Worm (Caenorhabditis elegans) whole organism, L2 larva: ENCODE data around the gene T08D10.3.
A peak's percentile ranks its signal among the peaks of the same experiment; 100 is the strongest.

Source experiments
- C34F6.9 ChIP-seq: fragments of 150-350 bp; optimal IDR thresholded peaks from 2 replicates; lab custom pipeline; 2014; ENCODE audit warnings: missing biosample characterization, missing genetic modification characterization
- F13H6.1 ChIP-seq: sonication (generic microtip); optimal IDR thresholded peaks from 2 replicates; lab custom pipeline; 2016; ENCODE audit warnings: missing genetic modification characterization, missing compliant biosample characterization
- ZK546.5 ChIP-seq: sonication (generic microtip); optimal IDR thresholded peaks from 2 replicates; lab custom pipeline; 2017; ENCODE audit warnings: missing biosample characterization, missing genetic modification characterization
- alr-1 ChIP-seq: fragments of 150-350 bp; optimal IDR thresholded peaks from 2 replicates; lab custom pipeline; 2014; ENCODE audit warnings: missing biosample characterization, missing genetic modification characterization
- aly-2 ChIP-seq: fragments of 150-350 bp; optimal IDR thresholded peaks from 2 replicates; lab custom pipeline; 2014; ENCODE audit warnings: missing biosample characterization, missing genetic modification characterization
- ama-1 ChIP-seq: fragments of 150-350 bp; optimal IDR thresholded peaks from 2 replicates; lab custom pipeline; 2018; ENCODE audit warnings: inconsistent platforms
- blmp-1 ChIP-seq: sonication (generic microtip); optimal IDR thresholded peaks from 2 replicates; lab custom pipeline; 2017; ENCODE audit warnings: missing genetic modification characterization, mild to moderate bottlenecking, missing compliant biosample characterization, antibody characterized with exemption, moderate library complexity; ENCODE audit not compliant: insufficient read depth
- ceh-16 ChIP-seq: fragments of 150-350 bp; optimal IDR thresholded peaks from 2 replicates; lab custom pipeline; 2014; ENCODE audit warnings: missing biosample characterization, missing genetic modification characterization
- ceh-82 ChIP-seq: fragments of 150-350 bp; optimal IDR thresholded peaks from 2 replicates; lab custom pipeline; 2014; ENCODE audit warnings: missing biosample characterization, missing genetic modification characterization
- dmd-4 ChIP-seq: sonication (generic microtip); optimal IDR thresholded peaks from 2 replicates; lab custom pipeline; 2017; ENCODE audit warnings: missing biosample characterization, missing genetic modification characterization
- egl-27 ChIP-seq: sonication (generic microtip); optimal IDR thresholded peaks from 3 replicates; lab custom pipeline; 2017; ENCODE audit warnings: missing biosample characterization, missing genetic modification reagents, missing genetic modification characterization
- elt-1 ChIP-seq: fragments of 150-350 bp; optimal IDR thresholded peaks from 2 replicates; lab custom pipeline; 2014; ENCODE audit warnings: missing biosample characterization, missing genetic modification characterization
- elt-3 ChIP-seq: sonication (generic microtip); optimal IDR thresholded peaks from 2 replicates; lab custom pipeline; 2017; ENCODE audit warnings: missing biosample characterization, missing genetic modification characterization
- fos-1 ChIP-seq: fragments of 150-350 bp; optimal IDR thresholded peaks from 2 replicates; lab custom pipeline; 2014; ENCODE audit warnings: missing biosample characterization, missing genetic modification characterization
- lin-13 ChIP-seq: fragments of 150-350 bp; optimal IDR thresholded peaks from 2 replicates; lab custom pipeline; 2014; ENCODE audit warnings: missing biosample characterization, missing genetic modification reagents, missing genetic modification characterization
- lsy-2 ChIP-seq, 2 experiments: fragments of 150-350 bp in 1 of 2; sonication (generic microtip) in 1 of 2; optimal IDR thresholded peaks; 2 replicates each; lab custom pipeline; 2014 to 2017; ENCODE audit warnings: missing biosample characterization in 2 of 2, missing genetic modification characterization in 2 of 2
- mab-5 ChIP-seq: fragments of 150-350 bp; optimal IDR thresholded peaks from 2 replicates; lab custom pipeline; 2014; ENCODE audit warnings: missing biosample characterization, missing genetic modification characterization
- mdl-1 ChIP-seq, 2 experiments: fragments of 150-350 bp in 1 of 2; sonication (generic microtip) in 1 of 2; optimal IDR thresholded peaks; 2 replicates each; lab custom pipeline; 2017; ENCODE audit warnings: missing biosample characterization in 2 of 2, missing genetic modification characterization in 2 of 2
- nhr-12 ChIP-seq: fragments of 150-350 bp; optimal IDR thresholded peaks from 2 replicates; lab custom pipeline; 2014; ENCODE audit warnings: missing biosample characterization, missing genetic modification characterization
- nhr-6 ChIP-seq: fragments of 150-350 bp; optimal IDR thresholded peaks from 2 replicates; lab custom pipeline; 2014; ENCODE audit warnings: missing biosample characterization, missing genetic modification characterization
- nhr-77 ChIP-seq: fragments of 150-350 bp; optimal IDR thresholded peaks from 2 replicates; lab custom pipeline; 2014; ENCODE audit warnings: missing biosample characterization, missing genetic modification characterization
- sem-4 ChIP-seq: fragments of 150-350 bp; optimal IDR thresholded peaks from 2 replicates; lab custom pipeline; 2014; ENCODE audit warnings: missing biosample characterization, missing genetic modification reagents, missing genetic modification characterization
- skn-1 ChIP-seq: sonication (generic microtip); optimal IDR thresholded peaks from 2 replicates; lab custom pipeline; 2017; ENCODE audit warnings: missing biosample characterization, missing genetic modification characterization
- sma-3 ChIP-seq: sonication (generic microtip); optimal IDR thresholded peaks from 2 replicates; lab custom pipeline; 2016; ENCODE audit warnings: missing genetic modification reagents, missing genetic modification characterization, missing compliant biosample characterization
- sma-9 ChIP-seq, 2 experiments: fragments of 150-350 bp in 1 of 2; sonication (generic microtip) in 1 of 2; optimal IDR thresholded peaks; 2 replicates each; lab custom pipeline; 2014 to 2016; ENCODE audit warnings: missing genetic modification characterization in 2 of 2, mild to moderate bottlenecking in 1 of 2, missing biosample characterization in 1 of 2, missing compliant biosample characterization in 1 of 2, missing genetic modification reagents in 1 of 2, moderate library complexity in 1 of 2
- unc-39 ChIP-seq: fragments of 150-350 bp; optimal IDR thresholded peaks from 2 replicates; lab custom pipeline; 2014; ENCODE audit warnings: missing biosample characterization, missing genetic modification characterization
- unc-55 ChIP-seq: fragments of 150-350 bp; sonication (generic microtip); optimal IDR thresholded peaks from 3 replicates; lab custom pipeline; 2014; ENCODE audit warnings: missing biosample characterization, missing genetic modification reagents, missing genetic modification characterization
- unc-62 ChIP-seq: fragments of 150-350 bp; optimal IDR thresholded peaks from 2 replicates; lab custom pipeline; 2014; ENCODE audit warnings: missing biosample characterization, missing genetic modification reagents, missing genetic modification characterization
- ztf-11 ChIP-seq: sonication (generic microtip); optimal IDR thresholded peaks from 2 replicates; lab custom pipeline; 2017; ENCODE audit warnings: missing biosample characterization, missing genetic modification characterization

Gene T08D10.3

ce11 chrX:11946788-11947463, 8.3 kb upstream of the T08D10.3 start, which contains the start of gene nfya-1 (continued):
- TF ChIP-seq C34F6.9 (tag; lab: Kevin White, UChicago) (peak; percentile 64), aly-2 (tag; lab: Kevin White, UChicago) (no peak), unc-55 (GFP tag; lab: Kevin White, UChicago) (peak; percentile 74), ceh-16 (peak; percentile 62), egl-27 (peak; percentile 7), nhr-6 (tag; lab: Kevin White, UChicago) (peak; percentile 12), mab-5 (tag; lab: Kevin White, UChicago) (no peak), ama-1 (lab: Kevin White, UChicago) (no peak), ztf-11 (tag; lab: Kevin White, UChicago) (no peak)

DNA sequence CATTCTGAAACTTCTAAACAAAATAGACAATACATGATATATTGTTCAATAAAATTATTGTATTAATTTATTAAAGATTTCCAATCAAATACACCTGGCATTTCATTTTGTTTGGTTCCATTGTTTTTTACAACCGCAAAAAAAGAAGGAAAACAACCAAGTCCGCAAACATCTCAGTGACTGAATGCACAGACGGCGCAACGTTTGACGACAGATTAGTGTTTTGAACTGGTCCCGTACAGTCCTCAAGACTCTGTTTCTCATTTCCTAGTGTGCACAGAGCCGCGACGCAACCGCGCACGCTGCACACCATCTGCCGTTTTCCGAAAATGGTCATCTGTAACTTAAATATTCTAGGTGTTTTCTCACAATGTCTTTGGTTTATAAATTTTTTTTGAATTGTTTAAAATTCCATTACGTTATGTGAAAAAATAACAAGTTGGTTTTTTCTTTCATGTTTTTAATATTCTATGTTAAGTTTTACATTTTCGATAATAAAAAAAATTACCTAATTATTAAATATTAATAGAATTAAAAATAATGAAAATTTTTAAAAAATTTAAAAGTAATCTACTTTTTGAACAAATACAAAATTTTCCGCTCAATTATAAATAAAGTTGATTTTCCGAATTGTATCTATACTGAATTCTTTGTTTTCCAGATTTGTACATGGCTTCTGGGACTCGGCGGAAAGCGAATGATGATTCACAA, 6.9 kb upstream of the T08D10.3 start, which contains the start of gene lsd-1:
TSS of gene lsd-1 (plus strand) at position 661 of the 711 bp plus-strand sequence.
- TF ChIP-seq sma-9 (GFP tag; optimal IDR thresholded peaks at IDR 0.05; lab: Kevin White, UChicago) (peak; percentile 47), sma-9 (tag; optimal IDR thresholded peaks at IDR 0.05; lab: Kevin White, UChicago) (no peak), sem-4 (tag; lab: Kevin White, UChicago) (peak; percentile 22), dmd-4 (tag; lab: Kevin White, UChicago) (no peak), lin-13 (GFP tag; lab: Kevin White, UChicago) (peak; percentile 2), sma-3 (GFP tag; lab: Kevin White, UChicago) (peak; percentile 4), nhr-12 (tag; lab: Kevin White, UChicago) (no peak), F13H6.1 (tag; lab: Kevin White, UChicago) (peak; percentile 37), ztf-11 (tag; lab: Kevin White, UChicago) (no peak), C34F6.9 (tag; lab: Kevin White, UChicago) (peak; percentile 31)

DNA sequence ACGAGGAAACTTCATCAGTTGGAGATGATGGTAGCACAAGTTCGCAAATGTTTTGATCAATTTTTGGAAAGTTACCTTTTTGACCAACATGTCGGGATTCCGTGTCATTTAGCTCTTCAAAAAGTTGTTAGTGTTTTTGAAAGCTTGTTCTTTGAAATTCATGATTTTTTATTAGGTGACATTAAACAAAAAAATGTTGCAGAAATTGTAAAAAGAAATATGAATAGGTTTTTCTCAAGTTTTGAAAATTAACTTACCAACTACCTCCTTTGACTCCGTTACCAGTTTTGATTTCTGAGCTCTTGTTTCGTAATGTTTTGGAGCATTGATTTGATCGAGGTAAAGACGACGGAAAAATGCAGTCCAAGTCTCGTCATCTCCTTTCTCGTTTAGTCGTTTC, 3.1 kb upstream of the T08D10.3 start:
- TF ChIP-seq ztf-11 (tag; lab: Kevin White, UChicago): no peak
- no peak for TF ChIP-seq sem-4 (tag; lab: Kevin White, UChicago)
- TF ChIP-seq lin-13 (GFP tag; lab: Kevin White, UChicago): no peak
- TF ChIP-seq nhr-6 (tag; lab: Kevin White, UChicago): no peak
- no peak for TF ChIP-seq elt-1 (tag; lab: Kevin White, UChicago)
- no peak for TF ChIP-seq blmp-1 (tag; lab: Kevin White, UChicago)
- TF ChIP-seq unc-39 (tag; lab: Kevin White, UChicago): no peak
- TF ChIP-seq unc-55 (GFP tag; lab: Kevin White, UChicago): no peak
- no peak for TF ChIP-seq skn-1 (tag; lab: Kevin White, UChicago)
- TF ChIP-seq ZK546.5 (tag; lab: Kevin White, UChicago): no peak
- TF ChIP-seq nhr-12 (tag; lab: Kevin White, UChicago): no peak
- TF ChIP-seq ama-1 (lab: Kevin White, UChicago): no peak
- TF ChIP-seq ceh-16: no peak
- no peak for TF ChIP-seq nhr-77 (tag; lab: Kevin White, UChicago)
- no peak for TF ChIP-seq fos-1

DNA sequence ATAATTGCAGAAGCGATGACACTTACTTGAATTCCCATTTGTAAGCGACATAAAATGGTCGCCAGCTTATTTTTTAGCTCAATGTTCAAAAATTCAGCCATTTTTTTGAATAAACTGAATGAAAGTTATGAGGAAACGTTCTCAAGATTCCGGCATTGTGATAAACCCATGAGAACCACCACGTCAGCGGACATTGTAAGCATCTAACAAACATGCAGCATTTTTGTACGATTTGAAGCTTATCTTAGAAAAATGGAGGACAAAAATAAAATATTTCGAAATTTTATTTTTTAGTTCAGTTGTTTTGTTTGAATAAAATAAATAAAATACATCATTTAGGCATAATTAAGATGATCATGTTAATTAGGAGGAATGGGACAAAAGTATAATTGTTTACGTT, 2.0 kb upstream of the T08D10.3 start, which contains the start of gene T08D10.4:
TSS of gene T08D10.4 (minus strand) at position 101 of the 400 bp plus-strand sequence.
- no peak for TF ChIP-seq mdl-1 (tag; optimal IDR thresholded peaks at IDR 0.05; lab: Kevin White, UChicago)
- no peak for TF ChIP-seq ZK546.5 (tag; lab: Kevin White, UChicago)
- TF ChIP-seq nhr-6 (tag; lab: Kevin White, UChicago): no peak
- no peak for TF ChIP-seq blmp-1 (tag; lab: Kevin White, UChicago)
- no peak for TF ChIP-seq C34F6.9 (tag; lab: Kevin White, UChicago)
- TF ChIP-seq lsy-2 (tag; optimal IDR thresholded peaks at IDR 0.05; lab: Kevin White, UChicago): no peak
- TF ChIP-seq F13H6.1 (tag; lab: Kevin White, UChicago): no peak
- no peak for TF ChIP-seq nhr-12 (tag; lab: Kevin White, UChicago)
- no peak for TF ChIP-seq elt-3 (tag; lab: Kevin White, UChicago)
- no peak for TF ChIP-seq fos-1
- no peak for TF ChIP-seq unc-62 (GFP tag; lab: Kevin White, UChicago)
- TF ChIP-seq alr-1 (tag; lab: Kevin White, UChicago): no peak
- no peak for TF ChIP-seq dmd-4 (tag; lab: Kevin White, UChicago)
- TF ChIP-seq ceh-82 (tag; lab: Kevin White, UChicago): no peak
- TF ChIP-seq, all 48 proteins: peak for 0
